Fruit fly (Drosophila melanogaster) whole organism: ENCODE measurements around the gene Hat1.

Experiments used
- CG8478 ChIP-seq: fragments of >200 bp; optimal IDR thresholded peaks from 2 replicates; lab custom pipeline; 2018; ENCODE audit warnings: inconsistent platforms
- Dll ChIP-seq: fragments of >200 bp; optimal IDR thresholded peaks from 2 replicates; lab custom pipeline; 2017
- EcR ChIP-seq, 2 experiments: fragments of >200 bp; optimal IDR thresholded peaks; 2 replicates each; lab custom pipeline; 2017; ENCODE audit warnings: missing biosample characterization in 2 of 2, missing genetic modification characterization in 2 of 2, missing genetic modification reagents in 2 of 2
- pan ChIP-seq: fragments of >200 bp; optimal IDR thresholded peaks from 2 replicates; lab custom pipeline; 2017
- psq ChIP-seq: fragments of >200 bp; optimal IDR thresholded peaks from 2 replicates; lab custom pipeline; 2017
- usp ChIP-seq: fragments of >200 bp; optimal IDR thresholded peaks from 2 replicates; lab custom pipeline; 2017; ENCODE audit warnings: missing biosample characterization, missing genetic modification characterization, mixed read lengths

The Hat1 gene

DNA sequence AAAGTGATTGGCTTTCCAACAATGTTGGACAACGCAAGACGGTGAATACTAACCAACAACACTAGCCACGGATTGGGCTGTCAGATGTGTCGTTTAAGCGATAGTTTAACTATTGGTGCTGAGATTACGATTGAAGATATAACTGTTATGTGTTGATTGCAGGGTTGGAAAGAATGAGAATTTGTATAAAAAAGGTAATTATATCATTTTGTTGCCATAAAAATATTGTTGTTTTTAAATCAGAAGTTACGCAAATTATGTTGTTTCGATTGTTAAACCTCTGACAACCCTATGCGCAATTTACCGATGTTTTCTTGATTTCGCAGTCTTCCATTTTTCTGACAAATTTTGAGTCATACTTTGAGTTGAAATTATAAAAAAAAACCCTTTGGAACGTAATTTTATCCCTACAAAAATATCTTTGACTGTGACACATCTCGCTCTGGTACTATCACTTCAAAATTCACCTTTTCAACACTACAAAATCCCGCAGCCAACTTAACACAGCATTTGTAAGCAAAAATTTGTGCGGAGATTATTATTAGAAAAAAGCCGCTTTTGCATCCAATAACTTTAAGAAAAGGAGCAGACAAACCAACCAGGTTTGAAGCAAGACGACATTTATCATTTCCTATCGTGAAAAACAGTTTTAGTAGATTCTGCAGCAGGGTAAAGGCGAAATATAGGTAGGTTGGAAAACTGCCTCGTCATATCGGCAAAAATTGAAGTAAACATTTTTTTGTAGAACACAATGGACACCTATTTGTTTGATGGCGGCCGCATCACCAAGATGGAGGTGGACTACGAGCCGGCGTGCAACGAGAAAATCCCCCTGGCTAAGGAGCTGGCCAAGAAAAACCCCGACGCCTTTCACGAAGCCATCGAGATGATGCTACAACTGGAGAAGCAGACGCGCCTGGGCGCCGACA is at the start of gene Hat1, which contains the start of gene Rpn5:
Gene Hat1 (minus strand): TSS at position 360 of the 929 bp plus-strand sequence.
Gene Rpn5 (plus strand): TSS at position 469 of the 929 bp plus-strand sequence.
- no peak for TF ChIP-seq usp (GFP tag; lab: Kevin White, UChicago)
- no peak for TF ChIP-seq CG8478 (lab: Kevin White, UChicago)
- no peak for TF ChIP-seq psq (lab: Kevin White, UChicago)
- no peak for TF ChIP-seq pan (lab: Kevin White, UChicago)
- no peak for TF ChIP-seq EcR (GFP tag; optimal IDR thresholded peaks at IDR 0.05; lab: Kevin White, UChicago)
- no peak for TF ChIP-seq Dll (lab: Kevin White, UChicago)

dm6 chr3R:5838683-5839365 is 49.6 kb upstream of the Hat1 start:
- TF ChIP-seq usp (GFP tag; lab: Kevin White, UChicago) (no peak), pan (lab: Kevin White, UChicago) (no peak), EcR (GFP tag; optimal IDR thresholded peaks at IDR 0.05; lab: Kevin White, UChicago) (no peak), psq (lab: Kevin White, UChicago) (no peak), Dll (lab: Kevin White, UChicago) (no peak), CG8478 (lab: Kevin White, UChicago) (no peak)

- TF ChIP-seq Dll (lab: Kevin White, UChicago) = no peak
- TF ChIP-seq psq (lab: Kevin White, UChicago) = no peak
- TF ChIP-seq CG8478 (lab: Kevin White, UChicago) = no peak
- no peak for TF ChIP-seq EcR (GFP tag; optimal IDR thresholded peaks at IDR 0.05; lab: Kevin White, UChicago)
- no peak for TF ChIP-seq pan (lab: Kevin White, UChicago)
- no peak for TF ChIP-seq usp (GFP tag; lab: Kevin White, UChicago)
Observed at dm6 chr3R:5836536-5836935, 47.4 kb upstream of the Hat1 start.

DNA sequence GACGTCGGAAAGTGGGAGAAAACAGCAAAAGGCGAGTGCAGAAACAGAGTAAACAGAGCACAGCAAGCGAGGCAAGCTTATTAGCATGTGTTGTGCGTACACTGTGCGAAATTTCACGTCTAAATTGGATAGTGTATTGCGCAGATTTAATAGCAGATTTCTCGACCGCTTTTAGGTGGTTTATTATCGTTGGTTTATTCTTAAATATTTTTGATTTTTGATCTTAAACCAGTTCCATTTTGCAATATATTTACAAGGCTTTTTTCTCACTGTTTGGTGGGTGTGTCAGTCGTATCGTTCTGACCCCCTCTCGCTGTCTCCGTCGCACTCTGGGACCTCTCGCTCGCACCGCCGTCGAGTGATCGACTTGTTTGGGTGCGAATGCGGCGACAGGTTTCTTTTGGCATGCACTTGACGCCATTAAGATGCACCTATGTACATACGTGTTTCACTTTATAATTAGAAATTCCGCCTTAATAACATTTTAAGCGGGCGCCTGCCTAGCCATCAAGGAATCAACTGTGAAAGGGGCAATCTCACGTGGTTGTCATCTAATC is 44.8 kb upstream of the Hat1 start:
- TF ChIP-seq Dll (lab: Kevin White, UChicago) (no peak), psq (lab: Kevin White, UChicago) (no peak), usp (GFP tag; lab: Kevin White, UChicago) (no peak), EcR (GFP tag; optimal IDR thresholded peaks at IDR 0.05; lab: Kevin White, UChicago) (no peak)

DNA sequence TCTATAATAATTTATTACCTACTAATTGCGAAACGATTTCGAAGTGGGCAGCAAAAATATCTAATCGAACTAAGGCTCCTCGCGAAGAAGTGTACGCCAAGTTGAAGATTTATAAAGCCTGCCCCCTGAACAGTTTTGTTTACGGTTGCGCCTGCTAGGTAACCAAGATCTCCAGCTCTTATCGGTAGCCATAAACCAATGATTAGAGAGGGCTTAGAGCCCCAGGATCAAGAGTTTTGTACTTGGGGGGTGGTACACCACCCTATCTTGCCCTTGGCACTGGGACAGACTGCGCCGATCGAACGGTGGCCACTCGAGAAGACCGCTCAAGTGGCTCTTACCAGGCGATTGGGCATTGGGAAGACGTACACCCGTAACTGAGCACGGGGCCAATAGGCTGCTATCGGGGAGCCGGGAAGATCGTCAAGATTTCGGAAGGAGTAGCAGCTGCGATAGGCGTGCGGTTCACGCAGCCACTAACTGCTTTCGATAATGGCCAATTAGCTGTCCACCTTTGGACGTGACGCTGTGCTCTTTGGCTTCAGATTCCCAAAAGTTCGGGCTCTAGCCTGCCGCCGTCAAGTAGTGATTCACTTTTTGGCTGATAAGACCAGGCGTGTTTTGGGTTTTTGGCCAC is 43.3 kb upstream of the Hat1 start:
- TF ChIP-seq psq (lab: Kevin White, UChicago) (no peak), CG8478 (lab: Kevin White, UChicago) (no peak), pan (lab: Kevin White, UChicago) (no peak), Dll (lab: Kevin White, UChicago) (no peak), EcR (GFP tag; optimal IDR thresholded peaks at IDR 0.05; lab: Kevin White, UChicago) (no peak), usp (GFP tag; lab: Kevin White, UChicago) (no peak)

DNA sequence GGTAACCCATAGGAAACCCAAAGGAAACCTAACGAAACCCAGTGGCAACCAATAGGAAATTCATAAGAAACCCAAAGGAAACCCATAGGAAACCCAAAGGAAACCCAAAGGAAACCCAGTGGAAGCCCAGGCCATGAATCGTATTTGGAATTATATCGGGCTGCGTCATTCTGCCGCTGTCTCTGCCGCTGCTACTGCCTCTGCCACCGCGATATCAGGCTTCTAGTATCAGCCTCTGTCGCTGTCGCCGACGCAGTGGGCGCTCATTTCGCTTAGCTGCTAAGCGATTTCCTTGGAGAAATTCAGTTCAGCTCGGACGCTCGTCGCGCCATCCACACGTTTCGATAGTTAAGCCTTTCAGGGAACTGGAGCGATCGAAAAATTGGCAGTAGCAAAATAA is 42.2 kb upstream of the Hat1 start, which contains the start of gene CG1208:
Gene CG1208 (plus strand): TSS at position 301 of the 400 bp plus-strand sequence.
- no peak for TF ChIP-seq EcR (GFP tag; optimal IDR thresholded peaks at IDR 0.05; lab: Kevin White, UChicago)
- TF ChIP-seq psq (lab: Kevin White, UChicago) = no peak
- TF ChIP-seq usp (GFP tag; lab: Kevin White, UChicago) = no peak
- no peak for TF ChIP-seq CG8478 (lab: Kevin White, UChicago)
- no peak for TF ChIP-seq pan (lab: Kevin White, UChicago)
- no peak for TF ChIP-seq Dll (lab: Kevin White, UChicago)

- TF ChIP-seq pan (lab: Kevin White, UChicago) = no peak
- no peak for TF ChIP-seq CG8478 (lab: Kevin White, UChicago)
- TF ChIP-seq EcR (GFP tag; optimal IDR thresholded peaks at IDR 0.05; lab: Kevin White, UChicago) = no peak
- TF ChIP-seq psq (lab: Kevin White, UChicago) = no peak
- TF ChIP-seq usp (GFP tag; lab: Kevin White, UChicago) = no peak
- no peak for TF ChIP-seq Dll (lab: Kevin White, UChicago)
Observed at dm6 chr3R:5829762-5830161, 40.6 kb upstream of the Hat1 start, which contains the start of gene glob3. TSS of gene glob3 (plus strand) at chr3R:5830062.

DNA sequence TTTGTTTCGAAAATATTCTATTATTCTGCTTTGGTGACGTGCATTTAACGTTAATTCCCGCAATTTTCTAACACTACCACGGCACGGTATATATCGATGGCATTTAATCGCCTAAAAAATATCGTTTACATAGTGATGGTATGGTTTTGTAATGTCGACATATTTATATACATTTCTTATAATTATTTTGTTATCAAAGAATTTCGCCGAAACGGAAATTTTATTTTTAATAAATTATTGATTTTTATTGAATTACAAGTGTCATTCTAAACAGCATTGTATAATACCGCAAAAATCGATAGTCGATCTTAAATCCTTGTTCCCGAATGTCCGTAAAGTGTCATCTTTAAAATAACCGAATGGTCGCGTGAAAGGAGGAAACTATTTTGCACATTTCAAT is 35.3 kb upstream of the Hat1 start, which contains the start of the genes Sec20 and dgrn:
Gene Sec20 (minus strand): TSS at position 77 of the 400 bp plus-strand sequence.
Gene dgrn (plus strand): TSS at position 160 of the 400 bp plus-strand sequence.
- no peak for TF ChIP-seq CG8478 (lab: Kevin White, UChicago)
- TF ChIP-seq Dll (lab: Kevin White, UChicago) = no peak
- TF ChIP-seq pan (lab: Kevin White, UChicago) = no peak
- no peak for TF ChIP-seq EcR (GFP tag; optimal IDR thresholded peaks at IDR 0.05; lab: Kevin White, UChicago)
- no peak for TF ChIP-seq usp (GFP tag; lab: Kevin White, UChicago)
- TF ChIP-seq psq (lab: Kevin White, UChicago) = no peak

dm6 chr3R:5821750-5822149 is 32.6 kb upstream of the Hat1 start, which contains the start of gene CG46303:
TSS of gene CG46303 (plus strand) at chr3R:5821972.
- TF ChIP-seq CG8478 (lab: Kevin White, UChicago) (no peak), EcR (GFP tag; optimal IDR thresholded peaks at IDR 0.05; lab: Kevin White, UChicago) (no peak), Dll (lab: Kevin White, UChicago) (no peak)

dm6 chr3R:5821243-5821642 is 32.1 kb upstream of the Hat1 start, which contains the start of gene Hpr1:
TSS of gene Hpr1 (minus strand) at chr3R:5821440.
- TF ChIP-seq psq (lab: Kevin White, UChicago) = no peak
- TF ChIP-seq Dll (lab: Kevin White, UChicago) = no peak
- no peak for TF ChIP-seq CG8478 (lab: Kevin White, UChicago)
- TF ChIP-seq pan (lab: Kevin White, UChicago) = no peak
- TF ChIP-seq usp (GFP tag; lab: Kevin White, UChicago) = no peak
- TF ChIP-seq EcR (GFP tag; optimal IDR thresholded peaks at IDR 0.05; lab: Kevin White, UChicago) = no peak
